Fruit fly (Drosophila melanogaster): ENCODE measurements around the gene CG6503.

DNA sequence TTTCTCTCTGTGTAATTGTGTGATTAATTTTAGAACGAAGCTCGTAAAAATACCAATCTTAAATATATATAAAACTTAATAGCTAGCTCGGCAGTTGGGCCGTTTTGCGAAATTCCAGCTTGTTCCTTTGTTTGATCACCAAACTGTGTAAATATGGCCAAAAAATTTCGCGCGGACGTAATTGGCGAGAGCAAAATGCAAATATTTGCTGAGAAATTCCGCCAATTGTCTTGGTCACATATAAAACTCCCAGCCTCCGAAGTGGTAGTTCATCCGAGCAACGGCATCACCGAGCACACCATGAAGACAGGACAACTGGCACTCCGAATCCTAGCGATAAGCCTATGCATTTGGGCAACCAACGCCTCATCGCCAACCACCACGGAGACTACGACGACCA, 31.7 kb upstream of the CG6503 start, which contains the start of gene CG14237:
- TF ChIP-seq Meics (GFP tag; optimal IDR thresholded peaks at IDR 0.05) (no peak), CG4424 (GFP tag; optimal IDR thresholded peaks at IDR 0.05) (no peak), cas (GFP tag; IDR thresholded peaks at IDR 0.05) (no peak), CG7928 (GFP tag; optimal IDR thresholded peaks at IDR 0.05) (no peak), E2f2 (GFP tag; IDR thresholded peaks at IDR 0.05) (no peak), Atf-2 (GFP tag; optimal IDR thresholded peaks at IDR 0.05) (no peak)
